Worm (Caenorhabditis elegans) whole organism, mixed stage, embryonic: ENCODE data around the gene hsp-25.

ENCODE experiments used
- ceh-43 ChIP-seq: fragments of 200-800 bp; sonication (Bioruptor generic); optimal IDR thresholded peaks from 2 replicates; lab custom pipeline; 2018; ENCODE audit warnings: mild to moderate bottlenecking, missing genetic modification characterization, moderate library complexity, missing compliant biosample characterization
- cnd-1 ChIP-seq: fragments of 200-800 bp; sonication (Bioruptor generic); optimal IDR thresholded peaks from 2 replicates; lab custom pipeline; 2018; ENCODE audit warnings: mild to moderate bottlenecking, missing genetic modification characterization, missing compliant biosample characterization
- elt-1 ChIP-seq: sonication (generic microtip); optimal IDR thresholded peaks from 2 replicates; lab custom pipeline; 2017; ENCODE audit warnings: missing genetic modification characterization, mild to moderate bottlenecking, missing compliant biosample characterization, antibody characterized with exemption, moderate library complexity, borderline replicate concordance; ENCODE audit not compliant: insufficient read depth
- lsy-2 ChIP-seq: fragments of 150-350 bp; optimal IDR thresholded peaks from 2 replicates; lab custom pipeline; 2014; ENCODE audit warnings: missing biosample characterization, missing genetic modification characterization
- snpc-4 ChIP-seq: fragments of 150-350 bp; optimal IDR thresholded peaks from 2 replicates; lab custom pipeline; 2014; ENCODE audit warnings: missing biosample characterization, missing genetic modification characterization

- TF ChIP-seq lsy-2 (tag; lab: Kevin White, UChicago) (no peak), snpc-4 (no peak), elt-1 (tag; lab: Kevin White, UChicago) (no peak), cnd-1 (tag; lab: Kevin White, UChicago) (no peak), ceh-43 (GFP tag; lab: Kevin White, UChicago) (no peak)
These were observed 35.6 kb downstream of the hsp-25 start, which contains the start of gene sups-1 for ce11 chrX:6003853-6004252.
